Fruit fly (Drosophila melanogaster) whole organism: Measurements from ENCODE around the gene Prp3.

Experiments
- CG8478 ChIP-seq: fragments of >200 bp; optimal IDR thresholded peaks from 2 replicates; lab custom pipeline; 2018; ENCODE audit warnings: inconsistent platforms
- Dll ChIP-seq: fragments of >200 bp; optimal IDR thresholded peaks from 2 replicates; lab custom pipeline; 2017
- EcR ChIP-seq, 2 experiments: fragments of >200 bp; optimal IDR thresholded peaks; 2 replicates each; lab custom pipeline; 2017; ENCODE audit warnings: missing biosample characterization in 2 of 2, missing genetic modification characterization in 2 of 2, missing genetic modification reagents in 2 of 2
- pan ChIP-seq: fragments of >200 bp; optimal IDR thresholded peaks from 2 replicates; lab custom pipeline; 2017
- psq ChIP-seq: fragments of >200 bp; optimal IDR thresholded peaks from 2 replicates; lab custom pipeline; 2017
- usp ChIP-seq: fragments of >200 bp; optimal IDR thresholded peaks from 2 replicates; lab custom pipeline; 2017; ENCODE audit warnings: missing biosample characterization, missing genetic modification characterization, mixed read lengths

DNA sequence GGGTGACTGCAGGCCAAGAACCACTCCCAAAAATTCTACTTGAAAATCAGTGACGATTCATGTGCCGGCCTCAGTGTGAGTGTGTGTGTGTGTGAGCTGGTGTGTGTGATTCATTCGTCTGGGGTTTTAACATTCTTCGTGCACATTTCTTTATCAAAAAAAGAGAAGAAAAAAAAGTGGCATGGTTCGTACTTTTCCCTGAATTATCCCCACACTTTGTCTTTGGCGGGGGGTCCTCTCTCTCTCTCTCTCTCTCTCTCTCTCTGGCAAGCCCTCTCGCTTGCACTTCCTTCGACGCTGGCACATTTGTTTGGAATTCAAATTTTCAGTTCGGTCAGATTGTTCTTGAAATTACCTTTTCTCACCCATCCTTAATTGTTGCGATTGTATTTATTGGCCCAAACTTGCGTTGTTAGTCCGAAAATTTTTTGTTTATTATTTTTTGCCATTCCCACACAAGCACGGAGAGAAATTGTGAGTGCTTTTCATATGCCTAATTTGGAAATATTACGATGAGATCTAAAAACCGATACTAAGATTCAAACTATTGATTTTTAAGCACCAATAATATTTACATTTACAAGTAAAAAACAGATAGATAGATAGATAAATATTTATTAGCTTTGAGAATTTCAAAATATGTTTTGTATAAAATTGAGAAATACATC, 19.1 kb downstream of the Prp3 start:
- TF ChIP-seq pan, result no peak
- TF ChIP-seq usp, result no peak
- no peak for TF ChIP-seq psq (lab: Kevin White, UChicago)
- no peak for TF ChIP-seq CG8478 (lab: Kevin White, UChicago)
- TF ChIP-seq Dll (lab: Kevin White, UChicago), result no peak
- TF ChIP-seq EcR (GFP tag; optimal IDR thresholded peaks at IDR 0.05; lab: Kevin White, UChicago), result no peak
